Fruit fly (Drosophila melanogaster): ENCODE results near the gene CG46339.
A peak's percentile ranks its signal among the peaks of the same experiment; 100 is the strongest.

Gene CG46339

dm6 chr3R:26987455-26987854 lies 71.9 kb downstream of the CG46339 start:
- peak; percentile 60 for TF ChIP-seq cwo (GFP tag; optimal IDR thresholded peaks at IDR 0.05)
- peak; percentile 88 for TF ChIP-seq exex (tag; optimal IDR thresholded peaks at IDR 0.05)
- peak; percentile 15 for TF ChIP-seq lab (GFP tag; optimal IDR thresholded peaks at IDR 0.05)
- TF ChIP-seq gem (tag; optimal IDR thresholded peaks at IDR 0.05) = peak; percentile 1
- no peak for TF ChIP-seq tgo (GFP tag; IDR thresholded peaks at IDR 0.05)
- no peak for TF ChIP-seq CG8290 (GFP tag; optimal IDR thresholded peaks at IDR 0.05)
- peak in 1 of 2 experiments; percentile 8 for TF ChIP-seq CG8290 (tag; optimal IDR thresholded peaks at IDR 0.05)
- peak; percentile 21 for TF ChIP-seq CG12071 (GFP tag; optimal IDR thresholded peaks at IDR 0.05)
- peak; percentile 7 for TF ChIP-seq CG3281 (GFP tag; optimal IDR thresholded peaks at IDR 0.05)
- peak; percentile 32 for TF ChIP-seq CG10543 (GFP tag; optimal IDR thresholded peaks at IDR 0.05)
- TF ChIP-seq CG8478 (optimal IDR thresholded peaks at IDR 0.05) = no peak
- peak; percentile 17 for TF ChIP-seq Fer1 (GFP tag; optimal IDR thresholded peaks at IDR 0.05)
- TF ChIP-seq Med (GFP tag) = peak; percentile 51
- no peak for TF ChIP-seq wdn (GFP tag; IDR thresholded peaks at IDR 0.05)
- no peak for TF ChIP-seq odd (GFP tag; optimal IDR thresholded peaks at IDR 0.05)
- TF ChIP-seq CG16815 (GFP tag; optimal IDR thresholded peaks at IDR 0.05) = no peak
- TF ChIP-seq CG13296 (GFP tag; optimal IDR thresholded peaks at IDR 0.05) = peak; percentile 50
- peak; percentile 3 for TF ChIP-seq B-H2 (GFP tag; optimal IDR thresholded peaks at IDR 0.05)
- peak; percentile 3 for TF ChIP-seq Ets65A (GFP tag)
- peak; percentile 45; the same call in 1 of the 2 replicates for TF ChIP-seq sob (GFP tag; IDR thresholded peaks at IDR 0.05)
- peak; percentile 13 for TF ChIP-seq grn (GFP tag; optimal IDR thresholded peaks at IDR 0.05)
- TF ChIP-seq mirr (GFP tag; optimal IDR thresholded peaks at IDR 0.05) = peak; percentile 79
- peak; percentile 4 for TF ChIP-seq Hmr (GFP tag; optimal IDR thresholded peaks at IDR 0.05)
- no peak for TF ChIP-seq C15 (GFP tag; IDR thresholded peaks at IDR 0.05)
- TF ChIP-seq tna (GFP tag; IDR thresholded peaks at IDR 0.05; ENCODE audit: partially characterized antibody) = no peak
- peak; percentile 9 for TF ChIP-seq CG12769 (tag; optimal IDR thresholded peaks at IDR 0.05)
- no peak for TF ChIP-seq pita (GFP tag; optimal IDR thresholded peaks at IDR 0.05)

dm6 chr3R:26988412-26988981 lies 72.9 kb downstream of the CG46339 start, which contains the start of gene CG31075:
Gene CG31075, minus strand, starts transcription at chr3R:26988517.
- no peak for TF ChIP-seq pnt (GFP tag; optimal IDR thresholded peaks at IDR 0.05)
- peak; percentile 55; the same call in 1 of the 2 replicates for TF ChIP-seq CG14014 (GFP tag; IDR thresholded peaks at IDR 0.05)
- no peak for TF ChIP-seq CG15696 (tag; optimal IDR thresholded peaks at IDR 0.05)
- no peak for TF ChIP-seq CG6254 (GFP tag; optimal IDR thresholded peaks at IDR 0.05)
- peak; percentile 3 for TF ChIP-seq Usf (GFP tag; optimal IDR thresholded peaks at IDR 0.05)
- TF ChIP-seq lbe (GFP tag; optimal IDR thresholded peaks at IDR 0.05) = peak; percentile 88
- TF ChIP-seq schlank (tag; optimal IDR thresholded peaks at IDR 0.05) = peak; percentile 48
- TF ChIP-seq vfl (GFP tag; optimal IDR thresholded peaks at IDR 0.05) = no peak
- TF ChIP-seq Camta (GFP tag; optimal IDR thresholded peaks at IDR 0.05) = no peak
- TF ChIP-seq Rx (GFP tag; IDR thresholded peaks at IDR 0.05) = no peak
- 0 out of 3 replicates have a peak, but pooled peaks have one; percentile 4 for TF ChIP-seq CG2889 (GFP tag; IDR thresholded peaks at IDR 0.05)
- TF ChIP-seq CTCF (GFP tag; optimal IDR thresholded peaks at IDR 0.05) = peak; percentile 61
- no peak for TF ChIP-seq CG10959 (GFP tag; IDR thresholded peaks at IDR 0.05)
- no peak for TF ChIP-seq mirr (GFP tag; optimal IDR thresholded peaks at IDR 0.05)
- TF ChIP-seq nom (GFP tag; optimal IDR thresholded peaks at IDR 0.05) = peak; percentile 87
- peak; percentile 97 for TF ChIP-seq CG10274 (GFP tag; optimal IDR thresholded peaks at IDR 0.05)
- no peak for TF ChIP-seq ato (GFP tag; IDR thresholded peaks at IDR 0.05; ENCODE audit: partially characterized antibody)
- TF ChIP-seq gsb (GFP tag; IDR thresholded peaks at IDR 0.05) = no peak
- no peak for TF ChIP-seq CG1529 (GFP tag; optimal IDR thresholded peaks at IDR 0.05)
- TF ChIP-seq crp (GFP tag; optimal IDR thresholded peaks at IDR 0.05) = no peak
- TF ChIP-seq CG30431 (GFP tag; optimal IDR thresholded peaks at IDR 0.05) = no peak
- no peak for TF ChIP-seq CG17186 (GFP tag; optimal IDR thresholded peaks at IDR 0.05)
- TF ChIP-seq CG3407 (GFP tag; optimal IDR thresholded peaks at IDR 0.05) = no peak
- TF ChIP-seq H2.0 (GFP tag; IDR thresholded peaks at IDR 0.05) = peak; percentile 59; the same call in 1 of the 2 replicates
- TF ChIP-seq Sox102F (GFP tag; optimal IDR thresholded peaks at IDR 0.05) = peak; percentile 14
- TF ChIP-seq Fer3 (tag; optimal IDR thresholded peaks at IDR 0.05) = peak; percentile 81
